Fruit fly (Drosophila melanogaster) whole organism, prepupa: ENCODE data around the gene bsk.
A peak's percentile ranks its signal among the peaks of the same experiment; 100 is the strongest.

Experiments
- Blimp-1 ChIP-seq: fragments of 200-800 bp; sonication (Bioruptor generic); optimal IDR thresholded peaks from 3 replicates; lab custom pipeline; 2017; ENCODE audit warnings: missing biosample characterization, missing genetic modification characterization, mild to moderate bottlenecking, moderate library complexity, missing genetic modification reagents
- CG10669 ChIP-seq: fragments of 200-800 bp; sonication (Bioruptor generic); optimal IDR thresholded peaks from 3 replicates; lab custom pipeline; 2018; ENCODE audit warnings: missing biosample characterization, mild to moderate bottlenecking, missing genetic modification characterization, moderate library complexity
- CG11294 ChIP-seq: fragments of 200-800 bp; sonication (Bioruptor generic); IDR thresholded peaks from 2 replicates; pipeline ENCODE4 v1.3.6; 2022; ENCODE audit warnings: missing biosample characterization, missing genetic modification characterization
- CG11902 ChIP-seq: fragments of 200-800 bp; sonication (Bioruptor generic); optimal IDR thresholded peaks from 3 replicates; lab custom pipeline; 2016; ENCODE audit warnings: missing biosample characterization, missing genetic modification characterization
- CG15336 ChIP-seq: fragments of 200-800 bp; sonication (Bioruptor generic); IDR thresholded peaks from 2 replicates; pipeline ENCODE4 v1.3.6; 2022; ENCODE audit warnings: missing biosample characterization, missing genetic modification characterization
- CG3032 ChIP-seq: fragments of 200-800 bp; optimal IDR thresholded peaks from 2 replicates; lab custom pipeline; 2019; ENCODE audit warnings: missing biosample characterization, mild to moderate bottlenecking, missing genetic modification characterization, moderate library complexity
- CG31627 ChIP-seq: fragments of 200-800 bp; sonication (Bioruptor generic); optimal IDR thresholded peaks from 3 replicates; lab custom pipeline; 2016; ENCODE audit warnings: missing biosample characterization, missing genetic modification characterization
- CG32006 ChIP-seq: fragments of 200-800 bp; sonication (Bioruptor generic); optimal IDR thresholded peaks from 3 replicates; lab custom pipeline; 2017; ENCODE audit warnings: missing biosample characterization, mild to moderate bottlenecking, missing genetic modification characterization
- CG34406 ChIP-seq: fragments of 200-800 bp; sonication (Bioruptor generic); optimal IDR thresholded peaks from 3 replicates; lab custom pipeline; 2016; ENCODE audit warnings: missing biosample characterization, missing genetic modification characterization
- CG6792 ChIP-seq: fragments of 200-800 bp; sonication (Bioruptor generic); optimal IDR thresholded peaks from 3 replicates; lab custom pipeline; 2016; ENCODE audit warnings: missing biosample characterization, missing genetic modification characterization
- CG6808 ChIP-seq: fragments of 200-800 bp; sonication (Bioruptor generic); optimal IDR thresholded peaks from 3 replicates; lab custom pipeline; 2017; ENCODE audit warnings: missing biosample characterization, missing genetic modification characterization, mild to moderate bottlenecking, moderate library complexity, missing genetic modification reagents
- CG6854 ChIP-seq: fragments of 200-800 bp; sonication (Bioruptor generic); optimal IDR thresholded peaks from 2 replicates; lab custom pipeline; 2017; ENCODE audit warnings: missing biosample characterization, mild to moderate bottlenecking, missing genetic modification characterization
- CG8119 ChIP-seq: fragments of 200-800 bp; sonication (Bioruptor generic); IDR thresholded peaks from 3 replicates; pipeline ENCODE4 v1.3.6; 2022; ENCODE audit warnings: missing biosample characterization, missing genetic modification characterization
- CG8632 ChIP-seq: fragments of 200-800 bp; sonication (Bioruptor generic); optimal IDR thresholded peaks from 3 replicates; lab custom pipeline; 2016; ENCODE audit warnings: missing biosample characterization, missing genetic modification characterization
- Eip75B ChIP-seq: fragments of 200-800 bp; sonication (Bioruptor generic); optimal IDR thresholded peaks from 3 replicates; lab custom pipeline; 2016; ENCODE audit warnings: missing biosample characterization, missing genetic modification characterization
- Eip78C ChIP-seq: fragments of 200-800 bp; sonication (Bioruptor generic); peaks from one replicate; lab custom pipeline; 2016; ENCODE audit warnings: missing biosample characterization, missing genetic modification characterization
- Eip93F ChIP-seq: fragments of 200-800 bp; sonication (Bioruptor generic); optimal IDR thresholded peaks from 2 replicates; lab custom pipeline; 2016; ENCODE audit warnings: missing biosample characterization, mild to moderate bottlenecking, missing genetic modification characterization
- Ets21C ChIP-seq: fragments of 200-800 bp; sonication (Bioruptor generic); optimal IDR thresholded peaks from 3 replicates; lab custom pipeline; 2016; ENCODE audit warnings: missing biosample characterization, missing genetic modification characterization
- Ets96B ChIP-seq: fragments of 200-800 bp; optimal IDR thresholded peaks from 2 replicates; lab custom pipeline; 2019; ENCODE audit warnings: missing biosample characterization, mild to moderate bottlenecking, missing genetic modification characterization, moderate library complexity
- Hr38 ChIP-seq: sonication (Bioruptor generic); optimal IDR thresholded peaks from 2 replicates; lab custom pipeline; 2016; ENCODE audit warnings: missing biosample characterization, missing genetic modification characterization
- Hr4 ChIP-seq: fragments of 200-800 bp; sonication (Bioruptor generic); optimal IDR thresholded peaks from 3 replicates; lab custom pipeline; 2016; ENCODE audit warnings: missing biosample characterization, missing genetic modification characterization
- Lpt ChIP-seq: fragments of 200-800 bp; sonication (Bioruptor generic); optimal IDR thresholded peaks from 3 replicates; lab custom pipeline; 2016; ENCODE audit warnings: missing biosample characterization, missing genetic modification characterization
- OdsH ChIP-seq: fragments of 200-800 bp; sonication (Bioruptor generic); optimal IDR thresholded peaks from 3 replicates; lab custom pipeline; 2016; ENCODE audit warnings: missing biosample characterization, missing genetic modification characterization
- Sox102F ChIP-seq: fragments of 200-800 bp; sonication (Bioruptor generic); optimal IDR thresholded peaks from 2 replicates; lab custom pipeline; 2016; ENCODE audit warnings: missing biosample characterization, mild to moderate bottlenecking, missing genetic modification characterization
- Sox14 ChIP-seq: fragments of 200-800 bp; sonication (Bioruptor generic); optimal IDR thresholded peaks from 3 replicates; lab custom pipeline; 2016; ENCODE audit warnings: missing biosample characterization, missing genetic modification characterization
- Sox15 ChIP-seq: fragments of 200-800 bp; sonication (Bioruptor generic); optimal IDR thresholded peaks from 3 replicates; lab custom pipeline; 2016; ENCODE audit warnings: missing biosample characterization, missing genetic modification characterization
- achi ChIP-seq: fragments of 200-800 bp; sonication (Bioruptor generic); optimal IDR thresholded peaks from 3 replicates; lab custom pipeline; 2016; ENCODE audit warnings: missing biosample characterization, missing genetic modification characterization
- acj6 ChIP-seq: fragments of 200-800 bp; sonication (Bioruptor generic); optimal IDR thresholded peaks from 3 replicates; lab custom pipeline; 2016; ENCODE audit warnings: missing biosample characterization, missing genetic modification characterization
- cyc ChIP-seq: fragments of 200-800 bp; sonication (Bioruptor generic); optimal IDR thresholded peaks from 3 replicates; lab custom pipeline; 2016; ENCODE audit warnings: missing biosample characterization, missing genetic modification characterization
- dac ChIP-seq: fragments of 200-800 bp; sonication (Bioruptor generic); optimal IDR thresholded peaks from 2 replicates; lab custom pipeline; 2017; ENCODE audit warnings: missing biosample characterization, mild to moderate bottlenecking, missing genetic modification characterization
- dsx ChIP-seq: fragments of 200-800 bp; optimal IDR thresholded peaks from 3 replicates; lab custom pipeline; 2019; ENCODE audit warnings: missing biosample characterization, mild to moderate bottlenecking, missing genetic modification characterization, moderate library complexity; ENCODE audit not compliant: poor library complexity, severe bottlenecking
- eg ChIP-seq: fragments of 200-800 bp; sonication (Bioruptor generic); IDR thresholded peaks from 3 replicates; pipeline ENCODE4 v1.3.6; 2022; ENCODE audit warnings: missing biosample characterization, missing genetic modification characterization
- esn ChIP-seq: fragments of 200-800 bp; sonication (Bioruptor generic); optimal IDR thresholded peaks from 2 replicates; lab custom pipeline; 2016; ENCODE audit warnings: missing biosample characterization, mild to moderate bottlenecking, missing genetic modification characterization, moderate library complexity
- fd59A ChIP-seq: fragments of 200-800 bp; sonication (Bioruptor generic); optimal IDR thresholded peaks from 2 replicates; lab custom pipeline; 2017; ENCODE audit warnings: missing biosample characterization, mild to moderate bottlenecking, missing genetic modification characterization, missing genetic modification reagents
- fd85E ChIP-seq: fragments of 200-800 bp; sonication (Bioruptor generic); optimal IDR thresholded peaks from 3 replicates; lab custom pipeline; 2016; ENCODE audit warnings: missing biosample characterization, missing genetic modification characterization
- fkh ChIP-seq: fragments of 200-800 bp; sonication (Bioruptor generic); optimal IDR thresholded peaks from 3 replicates; lab custom pipeline; 2017; ENCODE audit warnings: missing biosample characterization, mild to moderate bottlenecking, missing genetic modification characterization, moderate library complexity
- lz ChIP-seq: fragments of 200-800 bp; sonication (Bioruptor generic); optimal IDR thresholded peaks from 3 replicates; lab custom pipeline; 2016; ENCODE audit warnings: missing biosample characterization, missing genetic modification characterization
- net ChIP-seq: fragments of 200-800 bp; sonication (Bioruptor generic); optimal IDR thresholded peaks from 3 replicates; lab custom pipeline; 2016; ENCODE audit warnings: missing biosample characterization, missing genetic modification characterization
- pdm3 ChIP-seq: fragments of 200-800 bp; sonication (Bioruptor generic); optimal IDR thresholded peaks from 3 replicates; lab custom pipeline; 2016; ENCODE audit warnings: missing biosample characterization, missing genetic modification characterization
- salr ChIP-seq, 2 experiments: fragments of 200-800 bp; sonication (Bioruptor generic); optimal IDR thresholded peaks; 3 replicates each; lab custom pipeline; 2016 to 2018; ENCODE audit warnings: missing biosample characterization in 2 of 2, missing genetic modification characterization in 2 of 2, mild to moderate bottlenecking in 1 of 2
- ss ChIP-seq, 2 experiments: fragments of 200-800 bp; sonication (Bioruptor generic); optimal IDR thresholded peaks; 2 replicates in 1 of 2; 3 replicates in 1 of 2; lab custom pipeline; 2017 to 2018; ENCODE audit warnings: mild to moderate bottlenecking in 2 of 2, missing biosample characterization in 2 of 2, missing genetic modification characterization in 2 of 2, moderate library complexity in 1 of 2
- topi ChIP-seq: fragments of 200-800 bp; sonication (Bioruptor generic); optimal IDR thresholded peaks from 3 replicates; lab custom pipeline; 2016; ENCODE audit warnings: missing biosample characterization, missing genetic modification characterization
- vri ChIP-seq: fragments of 200-800 bp; sonication (Bioruptor generic); optimal IDR thresholded peaks from 3 replicates; lab custom pipeline; 2016; ENCODE audit warnings: missing biosample characterization, mild to moderate bottlenecking, missing genetic modification characterization

bsk gene

dm6 chr2L:10277362-10277761 lies 27.1 kb upstream of the bsk start:
- TF ChIP-seq Sox15 (no peak), cyc (GFP tag; lab: Kevin White, UChicago) (no peak), fkh (GFP tag; lab: Kevin White, UChicago) (peak; percentile 84), CG11902 (GFP tag; lab: Kevin White, UChicago) (no peak), CG6792 (GFP tag; lab: Kevin White, UChicago) (no peak), Sox14 (no peak)

- TF ChIP-seq vri (GFP tag; lab: Kevin White, UChicago) (peak; percentile 51), CG6792 (GFP tag; lab: Kevin White, UChicago) (peak; percentile 27), Sox14 (peak; percentile 85), CG31627 (GFP tag; lab: Kevin White, UChicago) (peak; percentile 72), ss (GFP tag; optimal IDR thresholded peaks at IDR 0.05; lab: Kevin White, UChicago) (no peak), Hr4 (peak; percentile 42), CG6854 (GFP tag; lab: Kevin White, UChicago) (no peak), CG34406 (GFP tag; lab: Kevin White, UChicago) (peak; percentile 29), Eip78C (GFP tag; lab: Kevin White, UChicago) (peak; percentile 84), esn (GFP tag; lab: Kevin White, UChicago) (peak; percentile 74), dsx (no peak), CG32006 (GFP tag; lab: Kevin White, UChicago) (no peak), Eip93F (GFP tag; lab: Kevin White, UChicago) (no peak), acj6 (GFP tag; lab: Kevin White, UChicago) (peak; percentile 31), CG11902 (GFP tag; lab: Kevin White, UChicago) (peak; percentile 3), salr (GFP tag; optimal IDR thresholded peaks at IDR 0.05; lab: Kevin White, UChicago) (no peak), achi (peak; percentile 58), topi (GFP tag; lab: Kevin White, UChicago) (peak; percentile 43), Hr38 (GFP tag; lab: Kevin White, UChicago) (peak; percentile 10), Lpt (no peak), CG6808 (no peak), pdm3 (GFP tag; lab: Kevin White, UChicago) (no peak), CG10669 (GFP tag; lab: Kevin White, UChicago) (peak; percentile 8), Sox15 (no peak), Eip75B (GFP tag; lab: Kevin White, UChicago) (peak; percentile 66), lz (GFP tag; lab: Kevin White, UChicago) (peak; percentile 59), CG8632 (peak; percentile 22), OdsH (GFP tag; lab: Kevin White, UChicago) (peak; percentile 63), Sox102F (GFP tag; lab: Kevin White, UChicago) (no peak), Blimp-1 (no peak), fd59A (GFP tag; lab: Kevin White, UChicago) (peak; percentile 6), Ets21C (GFP tag; lab: Kevin White, UChicago) (peak; percentile 21), net (no peak), fd85E (GFP tag; lab: Kevin White, UChicago) (no peak), cyc (GFP tag; lab: Kevin White, UChicago) (peak; percentile 56), dac (GFP tag; lab: Kevin White, UChicago) (peak; percentile 37), eg (GFP tag; lab: Robert Waterston, UW) (no peak; the same call in 2 of the 3 replicates)
Measured at dm6 chr2L:10276846-10277245, 26.5 kb upstream of the bsk start.

dm6 chr2L:10276436-10276835 lies 26.1 kb upstream of the bsk start:
- TF ChIP-seq CG8119 (peak; percentile 70; the same call in 2 of the 3 replicates), Hr4 (no peak), Eip78C (GFP tag; lab: Kevin White, UChicago) (peak; percentile 84), CG6792 (GFP tag; lab: Kevin White, UChicago) (peak; percentile 20), CG15336 (GFP tag; lab: Robert Waterston, UW) (peak; percentile 82), Ets96B (tag; lab: Kevin White, UChicago) (peak; percentile 69), CG8632 (peak; percentile 42), CG11294 (peak; percentile 42; the same call in 1 of the 2 replicates), net (no peak), fkh (GFP tag; lab: Kevin White, UChicago) (peak; percentile 21), Sox15 (no peak), acj6 (GFP tag; lab: Kevin White, UChicago) (peak; percentile 32), fd85E (GFP tag; lab: Kevin White, UChicago) (peak; percentile 5), CG6854 (GFP tag; lab: Kevin White, UChicago) (peak; percentile 37), CG3032 (tag; lab: Kevin White, UChicago) (peak; percentile 67), fd59A (GFP tag; lab: Kevin White, UChicago) (no peak)
- TF ChIP-seq, all 60 proteins: peak for 12
